Worm (Caenorhabditis elegans) whole organism, L2 larva: ENCODE measurements around the gene C17F4.3.

Experiments used
- C34F6.9 ChIP-seq: fragments of 150-350 bp; optimal IDR thresholded peaks from 2 replicates; lab custom pipeline; 2014; ENCODE audit warnings: missing biosample characterization, missing genetic modification characterization
- R02D3.7 ChIP-seq: fragments of 150-350 bp; optimal IDR thresholded peaks from 2 replicates; lab custom pipeline; 2014; ENCODE audit warnings: missing biosample characterization, missing genetic modification characterization
- Y55F3AM.14 ChIP-seq: fragments of 200-800 bp; sonication (Bioruptor generic); optimal IDR thresholded peaks from 2 replicates; lab custom pipeline; 2018; ENCODE audit warnings: mild to moderate bottlenecking, missing genetic modification characterization, missing compliant biosample characterization
- alr-1 ChIP-seq: fragments of 150-350 bp; optimal IDR thresholded peaks from 2 replicates; lab custom pipeline; 2014; ENCODE audit warnings: missing biosample characterization, missing genetic modification characterization
- aly-2 ChIP-seq: fragments of 150-350 bp; optimal IDR thresholded peaks from 2 replicates; lab custom pipeline; 2014; ENCODE audit warnings: missing biosample characterization, missing genetic modification characterization
- ama-1 ChIP-seq: fragments of 150-350 bp; optimal IDR thresholded peaks from 2 replicates; lab custom pipeline; 2018; ENCODE audit warnings: inconsistent platforms
- blmp-1 ChIP-seq: sonication (generic microtip); optimal IDR thresholded peaks from 2 replicates; lab custom pipeline; 2017; ENCODE audit warnings: missing genetic modification characterization, mild to moderate bottlenecking, missing compliant biosample characterization, antibody characterized with exemption, moderate library complexity; ENCODE audit not compliant: insufficient read depth
- ceh-16 ChIP-seq: fragments of 150-350 bp; optimal IDR thresholded peaks from 2 replicates; lab custom pipeline; 2014; ENCODE audit warnings: missing biosample characterization, missing genetic modification characterization
- ceh-82 ChIP-seq: fragments of 150-350 bp; optimal IDR thresholded peaks from 2 replicates; lab custom pipeline; 2014; ENCODE audit warnings: missing biosample characterization, missing genetic modification characterization
- crh-2 ChIP-seq: sonication (generic microtip); optimal IDR thresholded peaks from 2 replicates; lab custom pipeline; 2017; ENCODE audit warnings: missing biosample characterization, missing genetic modification characterization
- egl-27 ChIP-seq: sonication (generic microtip); optimal IDR thresholded peaks from 3 replicates; lab custom pipeline; 2017; ENCODE audit warnings: missing biosample characterization, missing genetic modification reagents, missing genetic modification characterization
- elt-3 ChIP-seq: sonication (generic microtip); optimal IDR thresholded peaks from 2 replicates; lab custom pipeline; 2017; ENCODE audit warnings: missing biosample characterization, missing genetic modification characterization
- fos-1 ChIP-seq: fragments of 150-350 bp; optimal IDR thresholded peaks from 2 replicates; lab custom pipeline; 2014; ENCODE audit warnings: missing biosample characterization, missing genetic modification characterization
- gmeb-1 ChIP-seq: fragments of 150-350 bp; optimal IDR thresholded peaks from 2 replicates; lab custom pipeline; 2014; ENCODE audit warnings: missing biosample characterization, missing genetic modification characterization
- lin-13 ChIP-seq: fragments of 150-350 bp; optimal IDR thresholded peaks from 2 replicates; lab custom pipeline; 2014; ENCODE audit warnings: missing biosample characterization, missing genetic modification reagents, missing genetic modification characterization
- lsy-2 ChIP-seq, 2 experiments: fragments of 150-350 bp in 1 of 2; sonication (generic microtip) in 1 of 2; optimal IDR thresholded peaks; 2 replicates each; lab custom pipeline; 2014 to 2017; ENCODE audit warnings: missing biosample characterization in 2 of 2, missing genetic modification characterization in 2 of 2
- mbf-1 ChIP-seq: sonication (generic microtip); optimal IDR thresholded peaks from 2 replicates; lab custom pipeline; 2017; ENCODE audit warnings: missing biosample characterization, missing genetic modification characterization
- mdl-1 ChIP-seq, 2 experiments: fragments of 150-350 bp in 1 of 2; sonication (generic microtip) in 1 of 2; optimal IDR thresholded peaks; 2 replicates each; lab custom pipeline; 2017; ENCODE audit warnings: missing biosample characterization in 2 of 2, missing genetic modification characterization in 2 of 2
- nhr-10 ChIP-seq: sonication (generic microtip); optimal IDR thresholded peaks from 2 replicates; lab custom pipeline; 2017; ENCODE audit warnings: missing biosample characterization, missing genetic modification characterization
- nhr-11 ChIP-seq: fragments of 150-350 bp; optimal IDR thresholded peaks from 2 replicates; lab custom pipeline; 2014; ENCODE audit warnings: missing biosample characterization, missing genetic modification characterization
- nhr-12 ChIP-seq: fragments of 150-350 bp; optimal IDR thresholded peaks from 2 replicates; lab custom pipeline; 2014; ENCODE audit warnings: missing biosample characterization, missing genetic modification characterization
- nhr-129 ChIP-seq: fragments of 150-350 bp; optimal IDR thresholded peaks from 2 replicates; lab custom pipeline; 2014; ENCODE audit warnings: missing biosample characterization, missing genetic modification characterization
- nhr-237 ChIP-seq: fragments of 150-350 bp; optimal IDR thresholded peaks from 2 replicates; lab custom pipeline; 2014; ENCODE audit warnings: missing biosample characterization, missing genetic modification characterization
- nhr-6 ChIP-seq: fragments of 150-350 bp; optimal IDR thresholded peaks from 2 replicates; lab custom pipeline; 2014; ENCODE audit warnings: missing biosample characterization, missing genetic modification characterization
- nhr-77 ChIP-seq: fragments of 150-350 bp; optimal IDR thresholded peaks from 2 replicates; lab custom pipeline; 2014; ENCODE audit warnings: missing biosample characterization, missing genetic modification characterization
- peb-1 ChIP-seq: fragments of 150-350 bp; optimal IDR thresholded peaks from 2 replicates; lab custom pipeline; 2014; ENCODE audit warnings: missing biosample characterization, missing genetic modification characterization
- sem-4 ChIP-seq: fragments of 150-350 bp; optimal IDR thresholded peaks from 2 replicates; lab custom pipeline; 2014; ENCODE audit warnings: missing biosample characterization, missing genetic modification reagents, missing genetic modification characterization
- skn-1 ChIP-seq: sonication (generic microtip); optimal IDR thresholded peaks from 2 replicates; lab custom pipeline; 2017; ENCODE audit warnings: missing biosample characterization, missing genetic modification characterization
- sma-3 ChIP-seq: sonication (generic microtip); optimal IDR thresholded peaks from 2 replicates; lab custom pipeline; 2016; ENCODE audit warnings: missing genetic modification reagents, missing genetic modification characterization, missing compliant biosample characterization
- sma-9 ChIP-seq, 2 experiments: fragments of 150-350 bp in 1 of 2; sonication (generic microtip) in 1 of 2; optimal IDR thresholded peaks; 2 replicates each; lab custom pipeline; 2014 to 2016; ENCODE audit warnings: missing genetic modification characterization in 2 of 2, mild to moderate bottlenecking in 1 of 2, missing biosample characterization in 1 of 2, missing compliant biosample characterization in 1 of 2, missing genetic modification reagents in 1 of 2, moderate library complexity in 1 of 2
- snpc-4 ChIP-seq: fragments of 150-350 bp; optimal IDR thresholded peaks from 2 replicates; lab custom pipeline; 2014; ENCODE audit warnings: missing biosample characterization, missing genetic modification characterization
- unc-55 ChIP-seq: fragments of 150-350 bp; sonication (generic microtip); optimal IDR thresholded peaks from 3 replicates; lab custom pipeline; 2014; ENCODE audit warnings: missing biosample characterization, missing genetic modification reagents, missing genetic modification characterization
- zag-1 ChIP-seq: fragments of 150-350 bp; optimal IDR thresholded peaks from 2 replicates; lab custom pipeline; 2014; ENCODE audit warnings: missing biosample characterization, missing genetic modification characterization
- ztf-11 ChIP-seq: sonication (generic microtip); optimal IDR thresholded peaks from 2 replicates; lab custom pipeline; 2017; ENCODE audit warnings: missing biosample characterization, missing genetic modification characterization
- ztf-4 ChIP-seq: fragments of 150-350 bp; optimal IDR thresholded peaks from 2 replicates; lab custom pipeline; 2014; ENCODE audit warnings: missing biosample characterization, missing genetic modification characterization

C17F4.3 gene

DNA sequence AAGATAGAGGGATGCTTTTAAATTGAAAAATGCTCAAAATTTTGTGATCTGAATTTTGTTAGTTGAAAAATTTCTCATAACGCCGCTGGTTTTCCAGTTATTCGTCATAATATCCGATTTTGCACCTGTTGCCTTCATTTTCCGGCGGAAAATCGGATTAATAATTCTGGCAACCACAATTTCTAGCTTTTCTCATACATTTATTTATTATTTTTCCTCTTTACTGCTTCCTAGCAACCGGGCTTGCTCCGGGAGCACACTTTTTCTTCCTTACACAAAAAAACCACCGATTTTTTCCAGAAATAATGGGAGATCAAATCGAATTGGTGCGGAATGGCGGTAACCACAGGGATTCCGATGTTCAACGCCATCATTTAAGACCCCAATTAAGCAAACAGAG, 27.1 kb downstream of the C17F4.3 start, which contains the start of gene F02E11.7:
Gene F02E11.7, plus strand, starts transcription at position 301 of the 400 bp plus-strand sequence.
- TF ChIP-seq ztf-4 (tag; lab: Kevin White, UChicago) (no peak), fos-1 (tag; lab: Kevin White, UChicago) (no peak), ceh-16 (tag; lab: Kevin White, UChicago) (no peak), crh-2 (tag; lab: Kevin White, UChicago) (no peak), unc-55 (GFP tag; lab: Kevin White, UChicago) (no peak), ama-1 (lab: Kevin White, UChicago) (no peak), ceh-82 (tag; lab: Kevin White, UChicago) (no peak), nhr-77 (tag; lab: Kevin White, UChicago) (no peak), egl-27 (no peak), nhr-129 (no peak), nhr-11 (tag; lab: Kevin White, UChicago) (no peak)
- TF ChIP-seq, all 48 proteins: peak for 0

DNA sequence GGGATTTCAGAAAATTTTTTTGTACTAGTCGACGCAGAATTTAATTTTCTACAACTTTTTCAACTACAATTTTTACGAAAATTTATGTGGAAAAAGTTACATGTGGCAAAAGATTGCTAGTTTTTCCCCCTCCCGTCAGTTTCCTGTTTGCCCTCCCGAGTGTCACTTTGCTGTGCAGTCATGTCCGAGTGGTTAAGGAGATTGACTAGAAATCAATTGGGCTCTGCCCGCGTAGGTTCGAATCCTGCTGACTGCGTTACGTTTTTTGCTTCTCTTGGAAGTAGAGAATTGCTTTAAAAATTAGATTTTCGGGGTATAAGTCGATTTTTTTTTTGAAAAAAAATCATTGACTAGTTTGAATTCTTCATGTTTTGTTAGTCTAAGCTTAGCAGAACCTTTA, 27.5 kb downstream of the C17F4.3 start:
- TF ChIP-seq mbf-1, result no peak
- peak; percentile 12 for TF ChIP-seq crh-2 (tag; lab: Kevin White, UChicago)

DNA sequence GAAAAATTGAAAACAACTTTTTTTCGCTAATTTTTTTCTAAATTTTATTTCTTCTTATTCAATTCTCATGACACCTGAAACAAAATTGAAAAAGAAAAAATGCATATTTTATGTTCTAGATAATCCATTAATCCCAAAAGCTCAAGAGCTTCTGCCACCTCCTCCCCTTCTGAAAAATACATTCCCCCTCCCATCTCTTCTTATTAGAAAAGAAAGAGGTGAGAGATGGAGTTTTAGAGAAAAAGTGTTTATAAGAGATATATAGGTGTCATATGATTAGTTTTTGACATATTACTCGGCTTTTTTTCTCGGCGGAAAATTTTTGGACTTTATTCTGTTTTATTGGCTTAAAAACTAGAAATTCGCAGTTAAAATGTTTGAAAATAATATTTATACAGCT, 30.3 kb downstream of the C17F4.3 start:
- no peak for TF ChIP-seq lin-13 (GFP tag; lab: Kevin White, UChicago)
- no peak for TF ChIP-seq sma-3
- no peak for TF ChIP-seq crh-2 (tag; lab: Kevin White, UChicago)
- TF ChIP-seq blmp-1 (tag; lab: Kevin White, UChicago), result no peak
- peak in 1 of 2 experiments; percentile 38 for TF ChIP-seq lsy-2 (tag; optimal IDR thresholded peaks at IDR 0.05; lab: Kevin White, UChicago)
- TF ChIP-seq mdl-1 (tag; optimal IDR thresholded peaks at IDR 0.05; lab: Kevin White, UChicago), result no peak
- no peak for TF ChIP-seq ceh-82 (tag; lab: Kevin White, UChicago)
- peak; percentile 66 for TF ChIP-seq C34F6.9
- TF ChIP-seq nhr-11 (tag; lab: Kevin White, UChicago), result no peak
- TF ChIP-seq nhr-237, result no peak
- TF ChIP-seq R02D3.7 (tag; lab: Kevin White, UChicago), result no peak
- peak; percentile 66 for TF ChIP-seq unc-55 (GFP tag; lab: Kevin White, UChicago)
- TF ChIP-seq nhr-6 (tag; lab: Kevin White, UChicago), result no peak
- TF ChIP-seq nhr-12 (tag; lab: Kevin White, UChicago), result no peak
- TF ChIP-seq egl-27, result no peak
- TF ChIP-seq peb-1, result no peak
- no peak for TF ChIP-seq gmeb-1
- TF ChIP-seq ztf-4 (tag; lab: Kevin White, UChicago), result no peak
- no peak for TF ChIP-seq elt-3 (tag; lab: Kevin White, UChicago)
- no peak for TF ChIP-seq nhr-129

DNA sequence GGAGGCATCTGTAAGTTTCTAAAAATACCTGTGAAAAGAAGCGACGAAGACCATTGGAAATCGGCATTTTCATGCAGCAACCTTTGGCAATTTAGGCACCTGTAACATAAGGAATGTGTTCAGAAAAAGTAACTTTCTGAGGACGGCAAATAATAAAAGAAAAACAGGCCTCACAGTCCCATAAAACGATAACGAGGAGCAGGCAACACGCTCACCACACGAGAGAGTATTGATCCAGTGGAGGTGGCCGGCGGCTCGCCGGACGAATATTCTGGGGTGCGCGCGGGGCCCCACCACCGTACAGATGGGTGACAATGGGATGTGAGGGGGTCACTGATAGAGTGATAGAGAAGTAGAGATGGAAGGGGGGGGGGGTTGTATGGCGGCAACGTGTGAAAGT, 34.6 kb downstream of the C17F4.3 start, which contains the start of gene F02E11.3:
Gene F02E11.3, minus strand, starts transcription at position 101 of the 400 bp plus-strand sequence.
- TF ChIP-seq ztf-4 (tag; lab: Kevin White, UChicago) (no peak), nhr-6 (tag; lab: Kevin White, UChicago) (no peak), crh-2 (tag; lab: Kevin White, UChicago) (no peak), nhr-237 (no peak)
- TF ChIP-seq, all 48 proteins: peak for 0

DNA sequence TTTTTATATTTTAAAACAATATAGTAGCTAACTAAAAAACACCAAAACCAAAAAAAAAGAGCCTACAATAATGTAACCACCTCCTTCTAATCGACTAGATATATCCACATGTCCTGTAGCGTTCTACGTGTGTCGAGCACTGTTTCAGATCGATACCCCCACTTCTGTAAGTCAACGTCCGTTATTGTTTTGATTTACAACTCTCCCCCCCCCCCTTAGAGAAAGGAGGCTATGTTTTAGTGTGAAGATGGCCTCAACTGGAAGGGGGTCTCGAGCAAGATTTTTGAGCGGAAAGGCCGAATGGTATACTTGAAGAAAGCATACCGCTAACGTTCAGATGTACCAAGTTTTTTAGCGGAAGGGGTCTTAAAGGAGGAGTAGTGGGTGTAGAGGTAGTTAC, 37.4 kb downstream of the C17F4.3 start, which contains the start of gene F02E11.4:
Gene F02E11.4, minus strand, starts transcription at position 101 of the 400 bp plus-strand sequence.
- TF ChIP-seq ceh-82 (tag; lab: Kevin White, UChicago), result no peak
- no peak for TF ChIP-seq ztf-4 (tag; lab: Kevin White, UChicago)
- no peak for TF ChIP-seq skn-1
- no peak for TF ChIP-seq sma-9 (GFP tag; optimal IDR thresholded peaks at IDR 0.05; lab: Kevin White, UChicago)
- no peak for TF ChIP-seq sma-9 (tag; optimal IDR thresholded peaks at IDR 0.05; lab: Kevin White, UChicago)
- no peak for TF ChIP-seq alr-1 (tag; lab: Kevin White, UChicago)
- no peak for TF ChIP-seq egl-27
- no peak for TF ChIP-seq aly-2 (tag; lab: Kevin White, UChicago)
- TF ChIP-seq sem-4 (tag; lab: Kevin White, UChicago), result no peak
- no peak for TF ChIP-seq nhr-10 (tag; lab: Kevin White, UChicago)
- TF ChIP-seq Y55F3AM.14, result no peak
- no peak for TF ChIP-seq ztf-11
- no peak for TF ChIP-seq nhr-129
- TF ChIP-seq mdl-1 (tag; optimal IDR thresholded peaks at IDR 0.05; lab: Kevin White, UChicago), result no peak
- no peak for TF ChIP-seq lin-13 (GFP tag; lab: Kevin White, UChicago)
- TF ChIP-seq peb-1, result no peak
- no peak for TF ChIP-seq snpc-4 (tag; lab: Kevin White, UChicago)
- no peak for TF ChIP-seq zag-1
- TF ChIP-seq nhr-237, result no peak
